Worm (Caenorhabditis elegans) whole organism, L4 larva: ENCODE data around the gene dnc-1.

Experiments
- F10B5.3 ChIP-seq: sonication (generic microtip); optimal IDR thresholded peaks from 2 replicates; lab custom pipeline; 2016; ENCODE audit warnings: mild to moderate bottlenecking, missing genetic modification characterization, missing compliant biosample characterization
- F26F4.8 ChIP-seq: fragments of 200-800 bp; sonication (Bioruptor generic); conservative IDR thresholded peaks from 2 replicates; pipeline ENCODE4 v1.3.6; 2022; ENCODE audit warnings: missing genetic modification characterization, missing compliant biosample characterization
- Y105C5A.15 ChIP-seq: fragments of 200-800 bp; sonication (Bioruptor generic); IDR thresholded peaks from 2 replicates; pipeline ENCODE4 v1.3.6; 2022; ENCODE audit warnings: missing genetic modification characterization, missing compliant biosample characterization
- Y75B8A.6 ChIP-seq: fragments of 200-800 bp; sonication (Bioruptor generic); IDR thresholded peaks from 2 replicates; pipeline ENCODE4 v1.3.6; 2022; ENCODE audit warnings: missing genetic modification reagents, missing genetic modification characterization, missing compliant biosample characterization
- aha-1 ChIP-seq: fragments of 150-350 bp; peaks from one replicate; lab custom pipeline; 2014; ENCODE audit warnings: missing biosample characterization, missing genetic modification characterization
- attf-4 ChIP-seq: sonication (generic microtip); optimal IDR thresholded peaks from 3 replicates; lab custom pipeline; 2017; ENCODE audit warnings: missing biosample characterization, missing genetic modification characterization
- ceh-32 ChIP-seq: sonication (generic microtip); optimal IDR thresholded peaks from 2 replicates; lab custom pipeline; 2016; ENCODE audit warnings: mild to moderate bottlenecking, missing genetic modification characterization, missing compliant biosample characterization; ENCODE audit not compliant: poor library complexity
- ctbp-1 ChIP-seq: fragments of 200-800 bp; sonication (Bioruptor generic); IDR thresholded peaks from 2 replicates; pipeline ENCODE4 v1.3.6; 2022; ENCODE audit warnings: missing genetic modification reagents, missing genetic modification characterization, missing compliant biosample characterization
- daf-16 ChIP-seq, 3 experiments: sonication (generic microtip); optimal IDR thresholded peaks; 2 replicates each; lab custom pipeline; 2016 to 2017; ENCODE audit warnings: missing genetic modification characterization in 3 of 3, missing genetic modification reagents in 3 of 3, mild to moderate bottlenecking in 2 of 3, missing compliant biosample characterization in 2 of 3, missing biosample characterization in 1 of 3, moderate library complexity in 1 of 3
- dmd-6 ChIP-seq: fragments of 200-800 bp; sonication (Bioruptor generic); IDR thresholded peaks from 2 replicates; pipeline ENCODE4 v1.3.6; 2022; ENCODE audit warnings: missing genetic modification reagents, missing genetic modification characterization, missing compliant biosample characterization
- dmd-8 ChIP-seq: fragments of 200-800 bp; sonication (Bioruptor generic); IDR thresholded peaks from 2 replicates; pipeline ENCODE4 v1.3.6; 2022; ENCODE audit warnings: missing genetic modification characterization, missing compliant biosample characterization
- dpl-1 ChIP-seq: fragments of 150-350 bp; optimal IDR thresholded peaks from 2 replicates; lab custom pipeline; 2014; ENCODE audit warnings: missing biosample characterization, missing genetic modification reagents, missing genetic modification characterization
- duxl-1 ChIP-seq: sonication (generic microtip); optimal IDR thresholded peaks from 2 replicates; lab custom pipeline; 2016; ENCODE audit warnings: mild to moderate bottlenecking, missing genetic modification characterization, moderate library complexity, missing compliant biosample characterization; ENCODE audit not compliant: poor library complexity
- dve-1 ChIP-seq: sonication (generic microtip); optimal IDR thresholded peaks from 2 replicates; lab custom pipeline; 2017; ENCODE audit warnings: antibody characterized with exemption, mild to moderate bottlenecking, missing genetic modification characterization, missing compliant biosample characterization; ENCODE audit not compliant: insufficient read depth
- fos-1 ChIP-seq: fragments of 150-350 bp; optimal IDR thresholded peaks from 2 replicates; lab custom pipeline; 2014; ENCODE audit warnings: missing biosample characterization, missing genetic modification characterization
- gei-8 ChIP-seq: fragments of 200-800 bp; sonication (Bioruptor generic); optimal IDR thresholded peaks from 2 replicates; lab custom pipeline; 2018; ENCODE audit warnings: mild to moderate bottlenecking, missing genetic modification characterization, missing compliant biosample characterization
- hlh-11 ChIP-seq: fragments of 200-800 bp; sonication (Bioruptor generic); optimal IDR thresholded peaks from 2 replicates; lab custom pipeline; 2018; ENCODE audit warnings: mild to moderate bottlenecking, missing genetic modification characterization, missing compliant biosample characterization
- hlh-30 ChIP-seq: sonication (generic microtip); optimal IDR thresholded peaks from 2 replicates; lab custom pipeline; 2017; ENCODE audit warnings: antibody characterized with exemption, mild to moderate bottlenecking, missing genetic modification characterization, missing compliant biosample characterization; ENCODE audit not compliant: insufficient read depth
- lin-1 ChIP-seq: fragments of 200-800 bp; sonication (Bioruptor generic); IDR thresholded peaks from 2 replicates; pipeline ENCODE4 v1.3.6; 2022; ENCODE audit warnings: missing genetic modification reagents, missing genetic modification characterization, missing compliant biosample characterization
- lin-38 ChIP-seq: fragments of 200-800 bp; sonication (Bioruptor generic); IDR thresholded peaks from 2 replicates; pipeline ENCODE4 v1.3.6; 2022; ENCODE audit warnings: missing genetic modification reagents, missing genetic modification characterization, missing compliant biosample characterization
- lir-3 ChIP-seq: sonication (generic microtip); optimal IDR thresholded peaks from 2 replicates; lab custom pipeline; 2016; ENCODE audit warnings: mild to moderate bottlenecking, missing genetic modification characterization, missing compliant biosample characterization
- madf-9 ChIP-seq: fragments of 200-800 bp; sonication (Bioruptor generic); conservative IDR thresholded peaks from 2 replicates; pipeline ENCODE4 v1.3.6; 2022; ENCODE audit warnings: missing genetic modification reagents, missing genetic modification characterization, missing compliant biosample characterization
- mdl-1 ChIP-seq, 2 experiments: fragments of 150-350 bp in 1 of 2; sonication (generic microtip) in 1 of 2; optimal IDR thresholded peaks; 2 replicates each; lab custom pipeline; 2014 to 2017; ENCODE audit warnings: missing biosample characterization in 2 of 2, missing genetic modification characterization in 2 of 2
- mep-1 ChIP-seq: fragments of 150-350 bp; sonication (generic microtip); optimal IDR thresholded peaks from 3 replicates; lab custom pipeline; 2014; ENCODE audit warnings: missing biosample characterization, missing genetic modification characterization
- mes-2 ChIP-seq: sonication (generic microtip); optimal IDR thresholded peaks from 2 replicates; lab custom pipeline; 2016; ENCODE audit warnings: missing genotype, mild to moderate bottlenecking, missing genetic modification characterization, missing compliant biosample characterization; ENCODE audit not compliant: poor library complexity, severe bottlenecking
- mxl-3 ChIP-seq: fragments of 200-800 bp; sonication (Bioruptor generic); optimal IDR thresholded peaks from 2 replicates; lab custom pipeline; 2018; ENCODE audit warnings: mild to moderate bottlenecking, missing genetic modification characterization, missing compliant biosample characterization
- nhr-25 ChIP-seq: sonication (generic microtip); optimal IDR thresholded peaks from 2 replicates; lab custom pipeline; 2017; ENCODE audit warnings: missing genetic modification characterization, mild to moderate bottlenecking, missing compliant biosample characterization, antibody characterized with exemption, moderate library complexity, borderline replicate concordance; ENCODE audit not compliant: insufficient read depth
- nhr-28 ChIP-seq: fragments of 150-350 bp; optimal IDR thresholded peaks from 2 replicates; lab custom pipeline; 2014; ENCODE audit warnings: missing biosample characterization, missing genetic modification characterization
- nhr-41 ChIP-seq: fragments of 200-800 bp; sonication (Bioruptor generic); IDR thresholded peaks from 2 replicates; pipeline ENCODE4 v1.3.6; 2022; ENCODE audit warnings: missing genetic modification reagents, missing genetic modification characterization, missing compliant biosample characterization
- nhr-42 ChIP-seq: fragments of 200-800 bp; sonication (Bioruptor generic); IDR thresholded peaks from 2 replicates; pipeline ENCODE4 v1.3.6; 2022; ENCODE audit warnings: missing genetic modification characterization, missing compliant biosample characterization
- nhr-48 ChIP-seq: sonication (generic microtip); optimal IDR thresholded peaks from 2 replicates; lab custom pipeline; 2016; ENCODE audit warnings: mild to moderate bottlenecking, missing genetic modification characterization, missing compliant biosample characterization
- nhr-6 ChIP-seq: fragments of 150-350 bp; optimal IDR thresholded peaks from 2 replicates; lab custom pipeline; 2014; ENCODE audit warnings: missing biosample characterization, missing genetic modification characterization
- nhr-77 ChIP-seq: fragments of 150-350 bp; optimal IDR thresholded peaks from 2 replicates; lab custom pipeline; 2014; ENCODE audit warnings: missing biosample characterization, missing genetic modification characterization
- pqm-1 ChIP-seq: sonication (generic microtip); optimal IDR thresholded peaks from 2 replicates; lab custom pipeline; 2017; ENCODE audit warnings: missing biosample characterization, missing genetic modification characterization
- skn-1 ChIP-seq: fragments of 150-350 bp; optimal IDR thresholded peaks from 2 replicates; lab custom pipeline; 2014; ENCODE audit warnings: missing biosample characterization, missing genetic modification characterization
- spr-1 ChIP-seq: sonication (generic microtip); optimal IDR thresholded peaks from 2 replicates; lab custom pipeline; 2016; ENCODE audit warnings: mild to moderate bottlenecking, missing genetic modification characterization, missing compliant biosample characterization
- tra-1 ChIP-seq: fragments of 200-800 bp; sonication (Bioruptor generic); IDR thresholded peaks from 2 replicates; pipeline ENCODE4 v1.3.6; 2022; ENCODE audit warnings: missing genetic modification reagents, missing genetic modification characterization, missing compliant biosample characterization
- unc-62 ChIP-seq, 3 experiments: fragments of 150-350 bp in 1 of 3; sonication (generic microtip); optimal IDR thresholded peaks in 2 of 3; peaks in 1 of 3; 1 replicate in 1 of 3; 2 replicates in 2 of 3; lab custom pipeline; 2014 to 2017; ENCODE audit warnings: missing biosample characterization in 3 of 3, missing genetic modification characterization in 3 of 3, missing genetic modification reagents in 3 of 3, missing genotype in 1 of 3
- zag-1 ChIP-seq: fragments of 150-350 bp; optimal IDR thresholded peaks from 2 replicates; lab custom pipeline; 2014; ENCODE audit warnings: missing biosample characterization, missing genetic modification characterization
- zfp-2 ChIP-seq: sonication (generic microtip); optimal IDR thresholded peaks from 2 replicates; lab custom pipeline; 2016; ENCODE audit warnings: mild to moderate bottlenecking, missing genetic modification characterization, missing compliant biosample characterization
- zfp-3 ChIP-seq: fragments of 200-800 bp; sonication (Bioruptor generic); conservative IDR thresholded peaks from 2 replicates; pipeline ENCODE4 v1.3.6; 2022; ENCODE audit warnings: missing genetic modification reagents, missing genetic modification characterization, missing compliant biosample characterization
- zip-11 ChIP-seq: fragments of 200-800 bp; sonication (Bioruptor generic); IDR thresholded peaks from 2 replicates; pipeline ENCODE4 v1.3.6; 2022; ENCODE audit warnings: missing genetic modification characterization, missing compliant biosample characterization
- ztf-11 ChIP-seq: fragments of 150-350 bp; optimal IDR thresholded peaks from 2 replicates; lab custom pipeline; 2014; ENCODE audit warnings: missing biosample characterization, missing genetic modification characterization
- ztf-7 ChIP-seq: fragments of 150-350 bp; optimal IDR thresholded peaks from 2 replicates; lab custom pipeline; 2014; ENCODE audit warnings: missing biosample characterization, missing genetic modification characterization

The dnc-1 gene

DNA sequence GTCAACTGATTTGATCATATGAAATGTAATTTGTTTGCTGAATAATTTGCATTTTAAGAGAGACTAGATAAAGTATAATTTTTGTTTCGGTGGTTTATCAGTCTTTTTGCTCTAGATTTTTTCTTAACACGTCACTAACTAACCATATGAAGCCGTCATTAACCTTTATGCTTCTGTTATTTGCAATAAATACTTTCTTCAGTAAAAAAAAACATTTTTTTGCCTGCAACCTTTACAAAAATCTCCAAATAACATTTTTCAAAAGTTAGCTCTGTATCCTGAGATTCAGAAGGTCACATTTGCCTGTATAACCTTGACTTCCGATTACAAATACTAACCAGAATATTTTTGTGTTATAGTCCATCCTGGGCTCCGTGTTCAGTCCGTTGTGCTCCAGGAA is 37.8 kb upstream of the dnc-1 start:
- TF ChIP-seq mdl-1 (tag; optimal IDR thresholded peaks at IDR 0.05; lab: Kevin White, UChicago) (no peak), aha-1 (peak; percentile 91)

DNA sequence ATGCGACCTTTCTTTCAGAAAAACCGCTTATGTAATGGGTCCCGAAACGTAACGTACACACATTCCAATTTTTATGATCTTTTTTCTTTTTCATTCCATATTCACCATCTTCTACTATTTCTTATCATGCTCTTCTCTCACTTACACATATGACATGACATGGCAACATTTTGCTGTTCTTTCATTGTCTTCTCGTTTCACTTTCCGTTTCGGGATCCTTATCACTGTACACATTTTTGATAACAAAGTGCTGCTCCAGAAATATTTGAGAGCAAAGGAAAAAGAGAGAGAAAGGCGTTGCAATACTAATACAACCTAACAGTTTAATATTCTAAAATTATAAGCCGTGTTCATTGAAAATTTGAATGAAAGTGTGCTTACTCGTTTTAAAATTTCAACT is 37.3 kb upstream of the dnc-1 start:
- no peak for TF ChIP-seq mxl-3 (GFP tag; lab: Kevin White, UChicago)
- no peak for TF ChIP-seq ctbp-1 (GFP tag; lab: Robert Waterston, UW)
- no peak for TF ChIP-seq ztf-7
- TF ChIP-seq spr-1 (tag; lab: Kevin White, UChicago) = no peak
- no peak for TF ChIP-seq lin-38 (GFP tag; lab: Robert Waterston, UW)
- TF ChIP-seq mep-1 (tag; lab: Kevin White, UChicago) = peak; percentile 12
- TF ChIP-seq unc-62 (GFP tag; optimal IDR thresholded peaks at IDR 0.05 in 1 of 2; lab: Kevin White, UChicago) = peak in 1 of 2 experiments; percentile 44
- no peak for TF ChIP-seq unc-62 (tag; optimal IDR thresholded peaks at IDR 0.05; lab: Kevin White, UChicago)
- TF ChIP-seq nhr-6 = peak; percentile 13
- TF ChIP-seq tra-1 (GFP tag; lab: Robert Waterston, UW) = peak; percentile 59; the same call in 1 of the 2 replicates
- no peak for TF ChIP-seq attf-4 (tag; lab: Kevin White, UChicago)
- TF ChIP-seq fos-1 (tag; lab: Kevin White, UChicago) = no peak
- no peak for TF ChIP-seq F10B5.3 (tag; lab: Kevin White, UChicago)
- TF ChIP-seq Y105C5A.15 = no peak
- no peak for TF ChIP-seq zag-1 (tag; lab: Kevin White, UChicago)
- TF ChIP-seq nhr-77 (tag; lab: Kevin White, UChicago) = peak; percentile 47
- TF ChIP-seq zfp-3 (GFP tag; lab: Robert Waterston, UW) = no peak
- TF ChIP-seq mdl-1 (tag; optimal IDR thresholded peaks at IDR 0.05; lab: Kevin White, UChicago) = no peak
- no peak for TF ChIP-seq dmd-8 (GFP tag; lab: Robert Waterston, UW)
- no peak for TF ChIP-seq F26F4.8 (GFP tag; lab: Robert Waterston, UW)
- TF ChIP-seq mes-2 (tag; lab: Kevin White, UChicago) = no peak
- no peak for TF ChIP-seq daf-16 (GFP tag; optimal IDR thresholded peaks at IDR 0.05; lab: Kevin White, UChicago)
- TF ChIP-seq daf-16 (tag; optimal IDR thresholded peaks at IDR 0.05; lab: Kevin White, UChicago) = peak; percentile 50
- peak; percentile 2 for TF ChIP-seq nhr-48 (tag; lab: Kevin White, UChicago)
- TF ChIP-seq dve-1 (tag; lab: Kevin White, UChicago) = peak; percentile 74
- TF ChIP-seq nhr-42 (GFP tag; lab: Robert Waterston, UW) = no peak
- TF ChIP-seq gei-8 (GFP tag; lab: Kevin White, UChicago) = no peak
- TF ChIP-seq nhr-25 (tag; lab: Kevin White, UChicago) = no peak
- no peak for TF ChIP-seq zfp-2 (tag; lab: Kevin White, UChicago)
- TF ChIP-seq ceh-32 = no peak
- TF ChIP-seq skn-1 (tag; lab: Kevin White, UChicago) = no peak
- TF ChIP-seq dpl-1 (GFP tag; lab: Kevin White, UChicago) = no peak
- TF ChIP-seq hlh-11 (tag; lab: Kevin White, UChicago) = peak; percentile 86
- peak; percentile 99 for TF ChIP-seq pqm-1 (tag; lab: Kevin White, UChicago)
- TF ChIP-seq duxl-1 (tag; lab: Kevin White, UChicago) = no peak
- TF ChIP-seq dmd-6 (GFP tag; lab: Robert Waterston, UW) = peak; percentile 89
- no peak for TF ChIP-seq ztf-11 (tag; lab: Kevin White, UChicago)
- TF ChIP-seq lin-1 = 0 out of 2 replicates have a peak, but pooled peaks have one; percentile 37
- no peak for TF ChIP-seq zip-11 (GFP tag; lab: Robert Waterston, UW)
- TF ChIP-seq Y75B8A.6 (GFP tag; lab: Robert Waterston, UW) = no peak
- 0 out of 2 replicates have a peak, but pooled peaks have one; percentile 37 for TF ChIP-seq nhr-41
- peak; percentile 90 for TF ChIP-seq nhr-28 (tag; lab: Kevin White, UChicago)
- peak; percentile 30 for TF ChIP-seq hlh-30 (tag; lab: Kevin White, UChicago)
- TF ChIP-seq lir-3 (tag; lab: Kevin White, UChicago) = no peak
- no peak for TF ChIP-seq madf-9 (GFP tag; lab: Robert Waterston, UW)
